Fruit fly (Drosophila melanogaster): ENCODE data around the gene CG7878.

dm6 chr3R:8126316-8127150 lies 4.0 kb downstream of the CG7878 start, which contains the start of the genes CG9667 and Arl8:
- TF ChIP-seq CG12605 (GFP tag; IDR thresholded peaks at IDR 0.05), result peak; percentile 33; the same call in 1 of the 2 replicates
- TF ChIP-seq Pif1B (GFP tag; optimal IDR thresholded peaks at IDR 0.05), result peak; percentile 43
- peak; percentile 18 for TF ChIP-seq Snoo (tag; optimal IDR thresholded peaks at IDR 0.05)
- peak; percentile 30 for TF ChIP-seq CG8301 (tag; optimal IDR thresholded peaks at IDR 0.05)
- TF ChIP-seq CG4496 (GFP tag; IDR thresholded peaks at IDR 0.05), result no peak; the same call in 1 of the 3 replicates
- peak; percentile 60 for TF ChIP-seq CG8159 (tag; optimal IDR thresholded peaks at IDR 0.05)
- no peak for TF ChIP-seq D1 (tag; optimal IDR thresholded peaks at IDR 0.05)
- TF ChIP-seq EcR (GFP tag; optimal IDR thresholded peaks at IDR 0.05), result no peak
- peak; percentile 44 for TF ChIP-seq CG15710 (tag; optimal IDR thresholded peaks at IDR 0.05)
- TF ChIP-seq CG34367 (tag; optimal IDR thresholded peaks at IDR 0.05), result no peak
- peak; percentile 55 for TF ChIP-seq Ets98B (GFP tag; IDR thresholded peaks at IDR 0.05)
- TF ChIP-seq rn (GFP tag; IDR thresholded peaks at IDR 0.05), result no peak
